Fruit fly (Drosophila melanogaster): ENCODE results near the gene Srg1.
A peak's percentile ranks its signal among the peaks of the same experiment; 100 is the strongest.

DNA sequence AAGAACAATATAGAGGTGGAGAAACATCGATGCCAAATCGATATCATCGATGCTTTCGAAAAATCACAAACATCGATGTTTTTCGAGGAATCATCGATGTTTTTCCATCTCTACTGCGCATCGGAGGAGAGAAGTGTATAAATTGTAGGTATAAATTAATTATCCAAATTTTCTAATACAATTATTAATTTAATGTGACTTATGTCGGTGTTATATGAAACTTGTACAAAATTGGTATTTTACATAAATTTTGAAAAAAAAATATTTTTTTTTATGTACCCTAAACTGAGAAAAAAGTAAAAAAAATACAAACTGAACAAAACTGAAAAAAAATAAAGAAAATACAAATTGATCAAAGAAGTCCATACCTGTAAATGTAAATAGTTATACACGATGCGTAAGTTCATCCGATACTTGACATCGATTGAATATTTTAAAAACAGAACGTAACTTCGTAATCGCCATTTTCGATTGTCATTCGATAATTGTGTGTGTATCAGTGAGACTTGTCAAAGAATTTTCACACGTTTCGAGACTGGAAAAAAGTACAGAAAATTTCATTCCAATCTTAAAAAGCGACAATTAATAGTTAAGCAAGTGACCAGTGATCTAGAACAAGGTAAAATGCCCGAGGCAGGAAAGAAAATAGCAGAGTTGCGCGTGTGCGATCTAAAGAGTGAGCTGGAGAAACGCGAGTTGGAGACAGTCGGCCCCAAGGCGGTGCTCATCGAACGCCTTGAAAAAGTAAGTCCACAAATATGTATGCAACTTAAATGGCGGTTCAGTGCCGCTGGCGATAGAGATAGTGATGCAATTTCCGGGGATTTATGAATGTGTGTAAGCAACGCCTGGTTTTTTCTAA is 47.3 kb downstream of the Srg1 start, which contains the start of the genes CG5808 and Saf-B:
- TF ChIP-seq tup (GFP tag; optimal IDR thresholded peaks at IDR 0.05) (no peak), gce (GFP tag; IDR thresholded peaks at IDR 0.05) (no peak), Sox100B (GFP tag; optimal IDR thresholded peaks at IDR 0.05) (no peak), CG33557 (GFP tag; optimal IDR thresholded peaks at IDR 0.05) (no peak), CG11723 (GFP tag; optimal IDR thresholded peaks at IDR 0.05) (no peak), run (tag; optimal IDR thresholded peaks at IDR 0.05) (no peak), gro (GFP tag; optimal IDR thresholded peaks at IDR 0.05) (no peak), stwl (tag; optimal IDR thresholded peaks at IDR 0.05) (no peak), CG8944 (GFP tag; optimal IDR thresholded peaks at IDR 0.05) (no peak), Trl (optimal IDR thresholded peaks at IDR 0.05) (no peak), Trl (GFP tag; optimal IDR thresholded peaks at IDR 0.05) (no peak), Atf-2 (GFP tag; optimal IDR thresholded peaks at IDR 0.05) (no peak), CG16779 (GFP tag; IDR thresholded peaks at IDR 0.05) (no peak), CG10979 (tag; optimal IDR thresholded peaks at IDR 0.05) (peak; percentile 28)

Data from whole organism, embryonic.